Worm (Caenorhabditis elegans) whole organism, L1 larva: Measurements from ENCODE around the gene K02F6.7.

Source experiments
- egl-27 ChIP-seq, 2 experiments: fragments of 150-350 bp in 1 of 2; sonication (generic microtip); optimal IDR thresholded peaks; 3 replicates each; lab custom pipeline; 2017 to 2018; ENCODE audit warnings: missing biosample characterization in 2 of 2, missing genetic modification characterization in 2 of 2, missing genetic modification reagents in 2 of 2
- fkh-10 ChIP-seq: sonication (generic microtip); optimal IDR thresholded peaks from 2 replicates; lab custom pipeline; 2017; ENCODE audit warnings: missing biosample characterization, missing genetic modification reagents, missing genetic modification characterization
- fkh-8 ChIP-seq: sonication (generic microtip); optimal IDR thresholded peaks from 2 replicates; lab custom pipeline; 2016; ENCODE audit warnings: mild to moderate bottlenecking, missing genetic modification characterization, missing compliant biosample characterization
- nhr-237 ChIP-seq: fragments of 150-350 bp; optimal IDR thresholded peaks from 2 replicates; lab custom pipeline; 2014; ENCODE audit warnings: missing biosample characterization, missing genetic modification characterization
- nhr-76 ChIP-seq: sonication (generic microtip); optimal IDR thresholded peaks from 2 replicates; lab custom pipeline; 2017; ENCODE audit warnings: missing biosample characterization, missing genetic modification characterization
- nhr-77 ChIP-seq: fragments of 150-350 bp; optimal IDR thresholded peaks from 2 replicates; lab custom pipeline; 2014; ENCODE audit warnings: missing biosample characterization, missing genetic modification characterization
- rnt-1 ChIP-seq: sonication (generic microtip); optimal IDR thresholded peaks from 2 replicates; lab custom pipeline; 2016; ENCODE audit warnings: mild to moderate bottlenecking, missing genetic modification characterization, moderate library complexity, missing compliant biosample characterization
- snpc-4 ChIP-seq: fragments of 150-350 bp; optimal IDR thresholded peaks from 2 replicates; lab custom pipeline; 2014; ENCODE audit warnings: missing biosample characterization, missing genetic modification characterization
- tbx-2 ChIP-seq: sonication (generic microtip); optimal IDR thresholded peaks from 2 replicates; lab custom pipeline; 2016; ENCODE audit warnings: missing genetic modification characterization, missing compliant biosample characterization
- zag-1 ChIP-seq: fragments of 150-350 bp; optimal IDR thresholded peaks from 2 replicates; lab custom pipeline; 2014; ENCODE audit warnings: missing biosample characterization, missing genetic modification characterization
- ztf-4 ChIP-seq: fragments of 150-350 bp; optimal IDR thresholded peaks from 2 replicates; lab custom pipeline; 2014; ENCODE audit warnings: missing biosample characterization, missing genetic modification characterization

DNA sequence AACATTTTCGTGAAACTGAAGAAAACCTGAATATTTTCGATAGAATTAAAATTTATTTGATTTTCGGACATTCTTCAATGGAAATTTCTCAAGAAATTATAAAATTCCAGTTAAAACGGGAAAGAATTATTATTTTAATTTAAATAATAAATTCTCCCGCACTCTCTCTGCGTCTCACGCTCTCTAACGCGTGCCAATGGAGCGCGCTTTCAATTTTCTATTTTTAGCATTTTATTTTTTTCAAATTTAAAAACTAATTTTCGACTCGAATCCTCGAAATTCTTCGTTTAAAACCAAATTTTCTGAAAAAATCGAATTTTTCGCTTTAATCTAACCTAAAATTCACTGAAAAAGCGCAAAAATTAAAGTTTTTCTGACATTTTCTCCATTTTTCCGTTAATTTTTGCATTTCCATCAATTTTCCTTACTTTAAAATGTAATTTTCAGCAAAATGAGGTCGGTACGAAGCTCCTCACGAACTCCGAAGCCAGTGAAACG lies 33.2 kb downstream of the K02F6.7 start, which contains the start of gene gbas-1:
- TF ChIP-seq fkh-10 (GFP tag; lab: Kevin White, UChicago) (no peak), nhr-237 (tag; lab: Kevin White, UChicago) (no peak), ztf-4 (tag; lab: Kevin White, UChicago) (no peak), egl-27 (tag; optimal IDR thresholded peaks at IDR 0.05; lab: Kevin White, UChicago) (no peak), fkh-8 (no peak), nhr-77 (tag; lab: Kevin White, UChicago) (no peak), nhr-76 (tag; lab: Kevin White, UChicago) (no peak), rnt-1 (tag; lab: Kevin White, UChicago) (peak; percentile 25), snpc-4 (peak; percentile 4), tbx-2 (tag; lab: Kevin White, UChicago) (peak; percentile 51), zag-1 (no peak)
